Fruit fly (Drosophila melanogaster) Kc167 (cell line): ENCODE data around the gene CG7840.

Experiments used
- Myc ChIP-seq: fragments of >200 bp; optimal IDR thresholded peaks from 2 replicates; lab custom pipeline; 2017; ENCODE audit warnings: missing external identifiers
- Sin3A ChIP-seq: fragments of >200 bp; optimal IDR thresholded peaks from 2 replicates; lab custom pipeline; 2018; ENCODE audit warnings: missing external identifiers
- h ChIP-seq: fragments of >200 bp; optimal IDR thresholded peaks from 3 replicates; lab custom pipeline; 2018; ENCODE audit warnings: missing external identifiers
- insv ChIP-seq: fragments of >200 bp; optimal IDR thresholded peaks from 3 replicates; lab custom pipeline; 2018; ENCODE audit warnings: missing external identifiers
- psq ChIP-seq: fragments of >200 bp; optimal IDR thresholded peaks from 2 replicates; lab custom pipeline; 2017; ENCODE audit warnings: missing external identifiers
- ttk ChIP-seq: sonication (Bioruptor generic); optimal IDR thresholded peaks from 2 replicates; lab custom pipeline; 2017; ENCODE audit warnings: missing external identifiers

Gene CG7840

DNA sequence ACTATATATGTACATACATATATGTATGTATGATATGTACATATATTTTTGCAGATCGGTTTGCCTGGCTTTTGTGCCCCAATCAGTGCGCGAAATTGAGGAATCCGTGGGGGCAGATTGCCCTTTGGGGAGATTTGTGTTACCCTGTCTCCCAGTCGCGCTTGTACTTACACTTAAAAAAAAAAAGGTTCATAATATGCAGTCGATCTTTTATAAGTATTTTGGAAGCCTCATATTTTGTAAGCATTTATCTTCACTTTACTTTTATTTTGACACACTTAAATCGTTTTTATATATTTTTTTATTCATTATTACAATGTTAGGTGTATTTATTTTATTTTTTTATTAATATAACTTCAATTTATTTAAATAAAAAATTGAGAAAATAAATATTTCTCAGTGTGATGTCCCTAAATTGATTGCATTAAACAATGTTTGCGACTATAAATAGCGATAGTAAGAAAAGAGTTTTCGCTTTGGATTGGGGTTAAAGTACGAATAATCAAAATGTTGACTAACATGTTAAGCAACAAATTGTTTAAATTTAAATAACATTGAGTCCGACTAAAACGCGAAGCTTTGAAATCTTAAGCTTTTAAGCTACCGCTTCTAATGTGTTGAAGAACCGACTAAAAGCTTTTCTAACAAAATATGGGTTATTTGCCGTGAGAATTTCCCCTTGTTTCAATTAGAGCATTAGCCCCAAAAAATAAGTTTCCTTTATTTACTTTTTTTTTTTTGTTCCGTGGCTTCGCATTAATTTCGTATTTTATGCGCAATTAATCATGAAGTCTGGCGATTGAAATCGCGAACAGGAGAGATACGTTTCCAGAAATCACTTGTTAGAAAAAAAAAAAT is 21.3 kb downstream of the CG7840 start:
- TF ChIP-seq psq (lab: Kevin White, UChicago), result no peak
- TF ChIP-seq Myc (lab: Kevin White, UChicago), result no peak
- TF ChIP-seq ttk (lab: Kevin White, UChicago), result no peak
- TF ChIP-seq Sin3A (lab: Kevin White, UChicago), result no peak
- no peak for TF ChIP-seq h (lab: Kevin White, UChicago)
- TF ChIP-seq insv (lab: Kevin White, UChicago), result no peak

DNA sequence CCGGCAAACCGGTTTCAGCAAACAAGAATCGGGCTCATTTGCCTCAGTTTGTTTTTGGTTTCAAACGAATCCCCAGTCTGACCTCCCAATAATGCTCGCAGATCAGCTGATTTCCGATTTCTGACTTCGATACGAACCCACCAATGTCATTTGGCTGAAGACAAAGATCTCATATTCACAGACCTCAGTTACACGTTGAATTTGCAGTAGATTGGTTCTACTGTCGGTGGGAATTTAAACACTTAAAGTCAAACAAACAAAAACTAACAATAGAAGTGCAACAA is 21.8 kb downstream of the CG7840 start, which contains the start of gene CG14275:
Gene CG14275 (plus strand): TSS at position 185 of the 284 bp plus-strand sequence.
- TF ChIP-seq psq (lab: Kevin White, UChicago) (no peak), Myc (lab: Kevin White, UChicago) (no peak), h (lab: Kevin White, UChicago) (no peak), ttk (lab: Kevin White, UChicago) (no peak), insv (lab: Kevin White, UChicago) (no peak), Sin3A (lab: Kevin White, UChicago) (no peak)

DNA sequence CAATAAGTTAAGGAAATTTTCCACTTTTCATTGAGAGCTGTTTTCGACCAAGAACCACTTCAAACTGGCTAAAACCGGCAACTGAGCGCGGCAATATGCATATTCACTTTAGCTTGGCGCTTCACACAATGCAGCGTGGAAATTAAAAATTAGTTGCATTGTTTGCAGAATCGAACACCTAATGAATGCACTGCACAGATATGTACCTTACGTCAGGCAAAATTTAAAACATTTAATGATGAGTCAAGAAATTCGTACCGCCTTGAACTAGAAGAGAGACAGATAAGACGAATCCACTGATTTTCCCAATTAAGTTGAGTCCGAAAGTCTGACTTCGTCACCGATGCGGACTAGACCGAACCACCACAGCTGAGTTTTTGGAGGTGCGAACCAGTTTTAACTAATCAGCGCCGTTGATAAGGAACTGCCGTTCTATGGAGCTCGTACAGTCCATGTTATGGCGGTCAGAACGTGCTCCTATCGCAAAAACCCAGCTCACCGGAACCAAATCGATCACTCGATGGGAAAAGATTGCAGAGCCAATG is 22.5 kb downstream of the CG7840 start:
- no peak for TF ChIP-seq insv (lab: Kevin White, UChicago)
- TF ChIP-seq Sin3A (lab: Kevin White, UChicago), result no peak
- TF ChIP-seq ttk (lab: Kevin White, UChicago), result no peak
- no peak for TF ChIP-seq h (lab: Kevin White, UChicago)
- no peak for TF ChIP-seq Myc (lab: Kevin White, UChicago)
- no peak for TF ChIP-seq psq (lab: Kevin White, UChicago)

DNA sequence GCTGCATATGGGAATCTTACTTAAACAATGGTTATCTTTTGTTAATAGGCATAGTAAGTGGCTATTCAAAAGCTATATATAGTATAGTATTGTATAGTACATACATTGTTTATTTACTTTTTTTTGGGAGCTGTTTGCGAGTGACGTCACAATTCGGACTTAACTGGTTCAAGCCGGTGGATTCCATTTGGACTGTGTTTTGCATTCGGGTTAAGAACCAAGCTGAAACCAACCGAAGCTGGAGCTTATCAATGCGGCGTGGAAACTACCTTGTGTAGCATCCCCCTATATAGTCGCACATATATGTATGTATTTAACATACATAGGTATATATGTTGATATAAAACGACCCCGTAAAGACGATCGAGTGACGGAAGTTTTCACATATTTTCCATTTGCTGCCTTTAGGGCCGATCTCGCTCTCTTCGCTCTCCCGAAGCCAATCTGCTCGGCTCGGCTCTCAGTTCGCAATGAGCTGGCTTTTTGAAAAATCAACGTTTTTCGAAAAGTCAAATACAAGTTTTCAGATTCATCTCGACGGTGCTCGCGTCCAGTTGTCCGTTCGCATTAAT is 23.2 kb downstream of the CG7840 start:
- no peak for TF ChIP-seq psq (lab: Kevin White, UChicago)
- TF ChIP-seq ttk (lab: Kevin White, UChicago), result no peak
- no peak for TF ChIP-seq Sin3A (lab: Kevin White, UChicago)
- no peak for TF ChIP-seq Myc (lab: Kevin White, UChicago)
- TF ChIP-seq insv (lab: Kevin White, UChicago), result no peak
- no peak for TF ChIP-seq h (lab: Kevin White, UChicago)

dm6 chr2L:8333185-8333584 is 27.8 kb downstream of the CG7840 start:
- TF ChIP-seq h (lab: Kevin White, UChicago) (no peak), insv (lab: Kevin White, UChicago) (no peak), Sin3A (lab: Kevin White, UChicago) (no peak), psq (lab: Kevin White, UChicago) (no peak), ttk (lab: Kevin White, UChicago) (no peak), Myc (lab: Kevin White, UChicago) (no peak)

dm6 chr2L:8333624-8334023 is 28.2 kb downstream of the CG7840 start:
- TF ChIP-seq Myc (lab: Kevin White, UChicago) (no peak), ttk (lab: Kevin White, UChicago) (no peak), h (lab: Kevin White, UChicago) (no peak), Sin3A (lab: Kevin White, UChicago) (no peak), psq (lab: Kevin White, UChicago) (no peak), insv (lab: Kevin White, UChicago) (no peak)

- TF ChIP-seq Sin3A (lab: Kevin White, UChicago) (no peak), ttk (lab: Kevin White, UChicago) (no peak), psq (lab: Kevin White, UChicago) (no peak), insv (lab: Kevin White, UChicago) (no peak), Myc (lab: Kevin White, UChicago) (no peak)
Observed at dm6 chr2L:8334705-8335104, 29.3 kb downstream of the CG7840 start.

DNA sequence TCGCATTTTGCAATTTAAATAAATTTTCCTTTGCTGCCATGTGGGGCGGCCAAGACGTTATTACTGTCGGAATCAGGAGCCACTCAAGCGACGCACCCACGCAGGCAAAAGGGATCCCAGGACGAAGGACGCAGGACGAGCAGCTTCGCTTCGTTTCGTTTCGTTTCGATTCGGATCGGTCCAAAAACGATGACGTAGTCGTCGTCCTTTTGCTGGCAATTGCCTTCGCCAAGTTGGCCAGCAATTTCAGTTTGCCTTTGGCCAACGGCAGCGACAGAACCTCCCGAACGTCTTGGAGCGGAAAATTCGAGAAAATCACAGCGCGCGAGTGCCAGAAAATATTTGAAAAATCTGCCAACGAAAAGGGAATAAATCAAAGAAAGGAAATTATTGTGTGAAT is 32.7 kb downstream of the CG7840 start, which contains the start of gene witty:
Gene witty (plus strand): TSS at position 249 of the 400 bp plus-strand sequence.
- no peak for TF ChIP-seq Myc (lab: Kevin White, UChicago)
- TF ChIP-seq ttk (lab: Kevin White, UChicago), result no peak
- no peak for TF ChIP-seq h (lab: Kevin White, UChicago)
- no peak for TF ChIP-seq Sin3A (lab: Kevin White, UChicago)
- TF ChIP-seq psq (lab: Kevin White, UChicago), result no peak
- no peak for TF ChIP-seq insv (lab: Kevin White, UChicago)

DNA sequence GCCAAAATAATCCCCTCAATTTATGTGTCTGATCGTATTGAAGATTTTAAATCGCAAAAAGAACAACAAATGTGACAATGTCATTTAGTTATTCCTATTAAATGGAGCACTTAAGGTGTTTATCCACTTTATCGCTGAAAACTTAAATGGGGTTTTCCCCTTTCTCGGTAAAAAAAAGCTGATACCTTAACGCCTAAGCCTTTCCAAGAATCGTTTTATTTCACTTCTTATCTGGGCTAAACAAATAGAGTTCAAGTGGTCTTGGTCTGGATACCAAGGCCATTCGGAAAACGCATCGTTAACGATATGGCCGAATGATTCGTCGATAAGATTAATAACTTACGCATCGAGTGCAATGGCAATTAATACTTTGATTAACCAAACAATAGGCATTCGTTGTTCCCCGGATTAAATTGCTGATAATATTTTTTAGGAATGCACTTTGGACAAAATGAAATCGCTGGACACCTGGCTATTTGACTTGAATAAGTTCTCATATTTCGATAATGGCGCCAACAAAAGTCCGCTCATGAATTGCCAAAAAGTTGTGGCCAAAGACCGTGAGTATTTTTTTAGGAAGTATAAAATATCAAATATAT is 34.5 kb downstream of the CG7840 start:
- TF ChIP-seq insv (lab: Kevin White, UChicago), result no peak
- no peak for TF ChIP-seq Myc (lab: Kevin White, UChicago)
- TF ChIP-seq Sin3A (lab: Kevin White, UChicago), result no peak

dm6 chr2L:8342395-8342794 is 37.0 kb downstream of the CG7840 start, which contains the start of gene CG14273:
Gene CG14273 (plus strand): TSS chr2L:8342695.
- no peak for TF ChIP-seq Myc (lab: Kevin White, UChicago)
- no peak for TF ChIP-seq h (lab: Kevin White, UChicago)
- no peak for TF ChIP-seq psq (lab: Kevin White, UChicago)
- no peak for TF ChIP-seq ttk (lab: Kevin White, UChicago)
- no peak for TF ChIP-seq Sin3A (lab: Kevin White, UChicago)
- TF ChIP-seq insv (lab: Kevin White, UChicago), result no peak

DNA sequence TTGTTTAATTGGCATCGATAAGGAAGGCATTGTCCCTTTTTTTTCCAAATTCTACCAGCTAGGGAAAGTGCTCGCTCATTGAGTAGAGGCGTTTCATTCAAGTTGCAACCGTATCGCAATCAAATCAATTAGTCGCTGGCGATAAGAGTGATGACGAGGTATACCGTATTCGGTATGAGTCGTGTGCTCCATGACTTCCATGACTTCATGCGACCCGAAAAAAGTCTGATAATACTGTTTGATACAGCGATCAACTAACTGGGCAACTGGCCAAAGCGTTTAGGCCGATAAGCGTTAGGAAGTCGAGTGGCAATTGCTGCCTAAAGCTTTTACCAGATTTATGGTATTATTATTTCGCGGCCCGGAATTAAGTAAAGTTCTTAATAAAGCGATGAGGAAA is 39.1 kb downstream of the CG7840 start:
- TF ChIP-seq Myc (lab: Kevin White, UChicago) (no peak), psq (lab: Kevin White, UChicago) (no peak), h (lab: Kevin White, UChicago) (no peak), insv (lab: Kevin White, UChicago) (no peak), Sin3A (lab: Kevin White, UChicago) (no peak), ttk (lab: Kevin White, UChicago) (no peak)
